Worm (Caenorhabditis elegans): ENCODE results near the gene art-1.

DNA sequence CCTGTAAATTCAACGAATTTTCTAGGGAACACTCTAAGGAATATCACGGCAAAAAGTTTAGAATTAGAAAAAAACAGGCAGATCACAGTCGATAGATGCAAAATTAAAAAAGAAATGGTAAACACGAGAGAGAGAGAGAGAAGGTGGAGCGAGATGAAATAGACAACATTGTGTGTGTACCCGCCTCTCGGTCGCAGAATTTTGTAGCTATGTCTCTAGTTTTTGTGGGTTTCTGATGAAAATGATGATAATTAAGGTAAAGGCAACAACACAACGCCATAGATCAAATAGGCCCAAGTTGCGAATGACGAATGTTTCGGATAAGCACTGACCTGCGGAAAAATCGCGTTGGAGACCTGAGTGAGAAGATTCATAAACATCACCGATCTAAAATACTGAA is 1.5 kb upstream of the art-1 start, which contains the start of gene sod-1:
- TF ChIP-seq unc-62 (GFP tag; optimal IDR thresholded peaks at IDR 0.05) (no peak), mls-2 (tag; optimal IDR thresholded peaks at IDR 0.05) (no peak), ceh-83 (GFP tag; optimal IDR thresholded peaks at IDR 0.05) (no peak), pha-4 (tag; optimal IDR thresholded peaks at IDR 0.05) (no peak), ztf-11 (tag; optimal IDR thresholded peaks at IDR 0.05) (no peak), unc-39 (tag; optimal IDR thresholded peaks at IDR 0.05) (no peak), blmp-1 (tag; optimal IDR thresholded peaks at IDR 0.05) (no peak), elt-1 (tag; optimal IDR thresholded peaks at IDR 0.05; ENCODE audit: borderline replicate concordance, insufficient read depth) (no peak), ham-2 (GFP tag; optimal IDR thresholded peaks at IDR 0.05) (no peak), snpc-4 (tag; optimal IDR thresholded peaks at IDR 0.05) (no peak), nhr-237 (tag; optimal IDR thresholded peaks at IDR 0.05) (no peak), M03D4.4 (tag; optimal IDR thresholded peaks at IDR 0.05) (no peak), hlh-1 (tag; optimal IDR thresholded peaks at IDR 0.05) (no peak)
